Fruit fly (Drosophila melanogaster) whole organism, wandering third instar larva: ENCODE data around the gene Atpalpha.

Experiments used
- Dfd ChIP-seq: fragments of >200 bp; optimal IDR thresholded peaks from 2 replicates; lab custom pipeline; 2017; ENCODE audit warnings: missing biosample characterization, missing genetic modification characterization
- Hnf4 ChIP-seq: fragments of 200-800 bp; sonication (Bioruptor generic); optimal IDR thresholded peaks from 2 replicates; lab custom pipeline; 2016; ENCODE audit warnings: missing biosample characterization, mild to moderate bottlenecking, missing genetic modification characterization
- Myc ChIP-seq: fragments of >200 bp; optimal IDR thresholded peaks from 2 replicates; lab custom pipeline; 2017
- ey ChIP-seq: fragments of 200-800 bp; sonication (Bioruptor generic); optimal IDR thresholded peaks from 2 replicates; lab custom pipeline; 2016; ENCODE audit warnings: missing biosample characterization, missing genetic modification characterization
- h ChIP-seq: fragments of 200-800 bp; sonication (Bioruptor generic); optimal IDR thresholded peaks from 3 replicates; lab custom pipeline; 2016; ENCODE audit warnings: missing biosample characterization, mild to moderate bottlenecking, missing genetic modification characterization
- lola ChIP-seq: fragments of >200 bp; optimal IDR thresholded peaks from 2 replicates; lab custom pipeline; 2017; ENCODE audit warnings: missing biosample characterization, missing genetic modification characterization
- psq ChIP-seq: fragments of 200-800 bp; sonication (Bioruptor generic); optimal IDR thresholded peaks from 3 replicates; lab custom pipeline; 2017; ENCODE audit warnings: missing biosample characterization, mild to moderate bottlenecking, missing genetic modification characterization, moderate library complexity

- TF ChIP-seq psq (no peak), h (no peak), Hnf4 (GFP tag; lab: Kevin White, UChicago) (no peak), lola (no peak), Dfd (GFP tag; lab: Kevin White, UChicago) (no peak), ey (GFP tag; lab: Kevin White, UChicago) (no peak), Myc (lab: Kevin White, UChicago) (no peak)
Observed at dm6 chr3R:21025508-21025907, 77.0 kb downstream of the Atpalpha start.
